Worm (Caenorhabditis elegans): ENCODE data around the gene W05B2.2.

Gene W05B2.2

ce11 chrIII:10957710-10958109, 9.2 kb downstream of the W05B2.2 start:
- TF ChIP-seq unc-62 (GFP tag; optimal IDR thresholded peaks at IDR 0.05 in 1 of 2) (peak in 1 of 2 experiments; percentile 93), unc-62 (tag; optimal IDR thresholded peaks at IDR 0.05) (no peak), ceh-28 (tag; optimal IDR thresholded peaks at IDR 0.05) (no peak)

- TF ChIP-seq unc-62 (GFP tag; optimal IDR thresholded peaks at IDR 0.05 in 1 of 2) (no peak), unc-62 (tag; optimal IDR thresholded peaks at IDR 0.05) (no peak), pha-4 (GFP tag; IDR thresholded peaks at IDR 0.05) (no peak), pha-4 (tag; optimal IDR thresholded peaks at IDR 0.05) (no peak), lin-38 (GFP tag; IDR thresholded peaks at IDR 0.05) (0 out of 2 replicates have a peak, but pooled peaks have one; percentile 15), mes-2 (tag; optimal IDR thresholded peaks at IDR 0.05; ENCODE audit: poor library complexity, severe bottlenecking) (no peak), daf-19 (GFP tag; conservative IDR thresholded peaks at IDR 0.05) (no peak), aha-1 (tag) (peak; percentile 94)
Observed at ce11 chrIII:10957236-10957635, 9.7 kb downstream of the W05B2.2 start.

- TF ChIP-seq hlh-11 (tag; optimal IDR thresholded peaks at IDR 0.05) (no peak), nhr-28 (tag; optimal IDR thresholded peaks at IDR 0.05) (no peak), set-16 (GFP tag; IDR thresholded peaks at IDR 0.05) (no peak), ZK546.5 (tag; optimal IDR thresholded peaks at IDR 0.05) (no peak), egl-43 (GFP tag; IDR thresholded peaks at IDR 0.05) (no peak), ceh-28 (tag; optimal IDR thresholded peaks at IDR 0.05) (peak; percentile 81)
Observed at ce11 chrIII:10953160-10953559, 13.8 kb downstream of the W05B2.2 start, which contains the start of gene zig-5. zig-5 (minus strand) TSS chrIII:10953508.

- no peak for TF ChIP-seq dve-1 (tag; optimal IDR thresholded peaks at IDR 0.05; ENCODE audit: insufficient read depth)
- no peak for TF ChIP-seq ZK337.2 (GFP tag; IDR thresholded peaks at IDR 0.05)
- no peak for TF ChIP-seq spr-1 (tag; optimal IDR thresholded peaks at IDR 0.05)
- no peak for TF ChIP-seq nhr-6 (tag; optimal IDR thresholded peaks at IDR 0.05)
- peak; percentile 36 for TF ChIP-seq set-16 (GFP tag; IDR thresholded peaks at IDR 0.05)
- TF ChIP-seq egl-43 (GFP tag; IDR thresholded peaks at IDR 0.05): 0 out of 2 replicates have a peak, but pooled peaks have one; percentile 20
- no peak for TF ChIP-seq lsy-2 (tag; optimal IDR thresholded peaks at IDR 0.05)
- TF ChIP-seq Y75B8A.6 (GFP tag; IDR thresholded peaks at IDR 0.05): no peak
- TF ChIP-seq lin-38 (GFP tag; IDR thresholded peaks at IDR 0.05): no peak
- no peak for TF ChIP-seq duxl-1 (tag; optimal IDR thresholded peaks at IDR 0.05; ENCODE audit: poor library complexity)
- no peak for TF ChIP-seq ceh-28 (tag; optimal IDR thresholded peaks at IDR 0.05)
- no peak for TF ChIP-seq Y48G9A.11 (GFP tag; IDR thresholded peaks at IDR 0.05)
- peak; percentile 93 for TF ChIP-seq aha-1 (tag)
- no peak for TF ChIP-seq pqm-1 (tag; optimal IDR thresholded peaks at IDR 0.05)
Observed at ce11 chrIII:10951713-10952112, 15.2 kb downstream of the W05B2.2 start.

- TF ChIP-seq sdz-12 (GFP tag; optimal IDR thresholded peaks at IDR 0.05): no peak
- 0 out of 2 replicates have a peak, but pooled peaks have one; percentile 10 for TF ChIP-seq pha-4 (GFP tag; IDR thresholded peaks at IDR 0.05)
- TF ChIP-seq pha-4 (tag; optimal IDR thresholded peaks at IDR 0.05): no peak
Observed at ce11 chrIII:10947155-10947554, 19.8 kb downstream of the W05B2.2 start, which contains the start of gene strd-1. strd-1 (plus strand) TSS chrIII:10947455.

ce11 chrIII:10945537-10945936, 21.4 kb downstream of the W05B2.2 start:
- TF ChIP-seq aha-1 (tag): peak; percentile 93
- no peak for TF ChIP-seq unc-39 (tag; optimal IDR thresholded peaks at IDR 0.05)

ce11 chrIII:10942905-10943304, 24.0 kb downstream of the W05B2.2 start:
- peak; percentile 92 for TF ChIP-seq aha-1 (tag)
- no peak for TF ChIP-seq skn-1 (tag; optimal IDR thresholded peaks at IDR 0.05)

ce11 chrIII:10939184-10939583, 27.7 kb downstream of the W05B2.2 start:
- no peak for TF ChIP-seq nhr-42 (GFP tag; IDR thresholded peaks at IDR 0.05)
- peak; percentile 82 for TF ChIP-seq set-16 (GFP tag; IDR thresholded peaks at IDR 0.05)
- no peak for TF ChIP-seq lin-39 (tag; optimal IDR thresholded peaks at IDR 0.05)
- no peak for TF ChIP-seq daf-12 (tag; optimal IDR thresholded peaks at IDR 0.05)
